Worm (Caenorhabditis elegans) whole organism, L4 larva: Measurements from ENCODE around the gene ttr-36.

Experiments
- ama-1 ChIP-seq: fragments of 150-350 bp; optimal IDR thresholded peaks from 2 replicates; lab custom pipeline; 2014; ENCODE audit warnings: inconsistent platforms, mixed read lengths
- lin-13 ChIP-seq: fragments of 150-350 bp; optimal IDR thresholded peaks from 2 replicates; lab custom pipeline; 2014; ENCODE audit warnings: missing biosample characterization, missing genetic modification reagents, missing genetic modification characterization
- lsy-2 ChIP-seq, 2 experiments: fragments of 150-350 bp in 1 of 2; sonication (generic microtip) in 1 of 2; optimal IDR thresholded peaks; 2 replicates each; lab custom pipeline; 2014 to 2017; ENCODE audit warnings: missing biosample characterization in 2 of 2, missing genetic modification characterization in 2 of 2
- skn-1 ChIP-seq: fragments of 150-350 bp; optimal IDR thresholded peaks from 2 replicates; lab custom pipeline; 2014; ENCODE audit warnings: missing biosample characterization, missing genetic modification characterization

DNA sequence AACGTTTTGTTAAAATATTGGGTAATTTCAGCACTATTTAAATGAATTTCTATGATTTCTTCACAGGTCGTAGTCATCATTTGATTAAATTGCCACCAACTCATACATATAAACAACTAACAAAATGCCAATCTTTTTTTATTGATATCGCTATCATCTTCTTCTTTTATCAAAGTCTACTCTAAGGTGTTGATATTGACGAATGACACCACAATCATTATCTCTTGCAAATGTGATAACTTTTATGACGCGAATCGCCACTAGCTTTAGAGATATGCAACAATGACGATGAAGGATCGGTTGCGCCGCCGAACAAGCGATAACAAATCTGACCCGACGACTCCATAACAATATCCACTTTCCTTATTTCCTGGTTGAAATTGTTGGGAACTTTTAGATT is 3.7 kb downstream of the ttr-36 start:
- TF ChIP-seq ama-1 (lab: Kevin White, UChicago) (no peak), skn-1 (tag; lab: Kevin White, UChicago) (no peak), lsy-2 (tag; optimal IDR thresholded peaks at IDR 0.05; lab: Kevin White, UChicago) (no peak), lin-13 (GFP tag; lab: Kevin White, UChicago) (no peak)
